Fruit fly (Drosophila melanogaster) whole organism, adult: ENCODE measurements around the gene CG31496.

ENCODE experiments used
- CG5204 ChIP-seq: fragments of 200-800 bp; sonication (Bioruptor generic); optimal IDR thresholded peaks from 2 replicates; lab custom pipeline; 2016; ENCODE audit warnings: missing biosample characterization, missing genetic modification characterization
- CG7045 ChIP-seq: fragments of 200-800 bp; sonication (Bioruptor generic); optimal IDR thresholded peaks from 2 replicates; lab custom pipeline; 2017; ENCODE audit warnings: missing biosample characterization, mild to moderate bottlenecking, missing genetic modification characterization
- Clk ChIP-seq: fragments of 200-800 bp; sonication (Bioruptor generic); optimal IDR thresholded peaks from 2 replicates; lab custom pipeline; 2017; ENCODE audit warnings: missing biosample characterization, missing genetic modification characterization

dm6 chr3R:7334613-7335012 lies 10.3 kb upstream of the CG31496 start:
- no peak for TF ChIP-seq CG7045 (GFP tag; lab: Kevin White, UChicago)
- no peak for TF ChIP-seq CG5204
- TF ChIP-seq Clk, result no peak
